Fruit fly (Drosophila melanogaster) whole organism, embryonic: Measurements from ENCODE around the gene Ttc26.

Source experiments
- Aef1 ChIP-seq: fragments of 200-800 bp; sonication (Bioruptor generic); IDR thresholded peaks from 3 replicates; pipeline ENCODE4 v1.3.6; 2022; ENCODE audit warnings: missing biosample characterization, missing genetic modification characterization
- CG10431 ChIP-seq: fragments of 200-800 bp; sonication (Bioruptor generic); optimal IDR thresholded peaks from 3 replicates; lab custom pipeline; 2018; ENCODE audit warnings: missing biosample characterization, mild to moderate bottlenecking, missing genetic modification characterization
- CG10979 ChIP-seq: fragments of 200-800 bp; sonication (Bioruptor generic); optimal IDR thresholded peaks from 2 replicates; lab custom pipeline; 2018; ENCODE audit warnings: missing biosample characterization, mild to moderate bottlenecking, missing genetic modification characterization, moderate library complexity
- CG12071 ChIP-seq: fragments of 200-800 bp; sonication (Bioruptor generic); optimal IDR thresholded peaks from 3 replicates; lab custom pipeline; 2018; ENCODE audit warnings: missing biosample characterization, mild to moderate bottlenecking, missing genetic modification characterization
- CG12299 ChIP-seq: fragments of 200-800 bp; sonication (Bioruptor generic); optimal IDR thresholded peaks from 2 replicates; lab custom pipeline; 2018; ENCODE audit warnings: missing biosample characterization, mild to moderate bottlenecking, missing genetic modification characterization
- CG14441 ChIP-seq: fragments of 200-800 bp; sonication (Bioruptor generic); IDR thresholded peaks from 2 replicates; pipeline ENCODE4 v1.3.6; 2022; ENCODE audit warnings: missing biosample characterization, missing genetic modification characterization
- CG15269 ChIP-seq: fragments of 200-800 bp; sonication (Bioruptor generic); optimal IDR thresholded peaks from 2 replicates; lab custom pipeline; 2018; ENCODE audit warnings: missing biosample characterization, mild to moderate bottlenecking, missing genetic modification characterization, moderate library complexity
- CG17328 ChIP-seq: fragments of 200-800 bp; sonication (Bioruptor generic); IDR thresholded peaks from 2 replicates; pipeline ENCODE4 v1.3.6; 2022; ENCODE audit warnings: missing biosample characterization, missing genetic modification characterization
- CG17361 ChIP-seq: fragments of 200-800 bp; sonication (Bioruptor generic); IDR thresholded peaks from 3 replicates; pipeline ENCODE4 v1.3.6; 2022; ENCODE audit warnings: missing biosample characterization, missing genetic modification characterization
- CG2712 ChIP-seq: fragments of 200-800 bp; optimal IDR thresholded peaks from 3 replicates; lab custom pipeline; 2019; ENCODE audit warnings: missing biosample characterization, mild to moderate bottlenecking, missing genetic modification characterization, moderate library complexity
- CG30431 ChIP-seq: fragments of 200-800 bp; sonication (Bioruptor generic); optimal IDR thresholded peaks from 2 replicates; lab custom pipeline; 2017; ENCODE audit warnings: missing biosample characterization, missing genetic modification characterization
- CG31441 ChIP-seq: fragments of 200-800 bp; sonication (Bioruptor generic); IDR thresholded peaks from 2 replicates; pipeline ENCODE4 v1.3.6; 2022; ENCODE audit warnings: missing biosample characterization, missing genetic modification characterization
- CG4404 ChIP-seq: fragments of 200-800 bp; sonication (Bioruptor generic); IDR thresholded peaks from 2 replicates; pipeline ENCODE4 v1.3.6; 2022; ENCODE audit warnings: missing biosample characterization, missing genetic modification characterization
- CG4424 ChIP-seq: fragments of 200-800 bp; sonication (Bioruptor generic); optimal IDR thresholded peaks from 3 replicates; lab custom pipeline; 2016; ENCODE audit warnings: missing biosample characterization, missing genetic modification characterization
- CG7357 ChIP-seq: fragments of 200-800 bp; sonication (Bioruptor generic); IDR thresholded peaks from 3 replicates; pipeline ENCODE4 v1.3.6; 2022; ENCODE audit warnings: missing biosample characterization, missing genetic modification characterization
- CrebB ChIP-seq: fragments of 200-800 bp; sonication (Bioruptor generic); optimal IDR thresholded peaks from 3 replicates; lab custom pipeline; 2018; ENCODE audit warnings: missing biosample characterization, mild to moderate bottlenecking, missing genetic modification characterization
- D19B ChIP-seq: fragments of 200-800 bp; sonication (Bioruptor generic); optimal IDR thresholded peaks from 2 replicates; lab custom pipeline; 2017; ENCODE audit warnings: missing biosample characterization, mild to moderate bottlenecking, missing genetic modification characterization
- E2f1 ChIP-seq: fragments of 200-800 bp; sonication (Bioruptor generic); IDR thresholded peaks from 2 replicates; pipeline ENCODE4 v1.3.6; 2022; ENCODE audit warnings: missing biosample characterization, missing genetic modification characterization
- GATAe ChIP-seq: fragments of 200-800 bp; sonication (Bioruptor generic); conservative IDR thresholded peaks from 2 replicates; pipeline ENCODE4 v1.3.6; 2022; ENCODE audit warnings: missing biosample characterization, missing genetic modification characterization
- Hmr ChIP-seq: fragments of 200-800 bp; sonication (Bioruptor generic); optimal IDR thresholded peaks from 3 replicates; lab custom pipeline; 2017; ENCODE audit warnings: mild to moderate bottlenecking, missing biosample characterization, missing genetic modification reagents, missing genetic modification characterization
- Hr39 ChIP-seq: fragments of >200 bp; optimal IDR thresholded peaks from 2 replicates; lab custom pipeline; 2017
- Hr51 ChIP-seq, 2 experiments: fragments of 200-800 bp; sonication (Bioruptor generic); optimal IDR thresholded peaks; 2 replicates in 1 of 2; 3 replicates in 1 of 2; lab custom pipeline; 2016 to 2018; ENCODE audit warnings: missing biosample characterization in 2 of 2, missing genetic modification characterization in 2 of 2, mild to moderate bottlenecking in 1 of 2, moderate library complexity in 1 of 2
- Lim3 ChIP-seq: fragments of 200-800 bp; sonication (Bioruptor generic); IDR thresholded peaks from 2 replicates; pipeline ENCODE4 v1.3.6; 2022; ENCODE audit warnings: missing biosample characterization, missing genetic modification characterization
- MBD-R2 ChIP-seq: fragments of 200-800 bp; sonication (Bioruptor generic); IDR thresholded peaks from 2 replicates; pipeline ENCODE4 v1.3.6; 2022; ENCODE audit warnings: missing biosample characterization, missing genetic modification characterization
- Mad ChIP-seq: fragments of 200-800 bp; sonication (Bioruptor generic); optimal IDR thresholded peaks from 2 replicates; lab custom pipeline; 2016; ENCODE audit warnings: missing biosample characterization, missing genetic modification characterization
- Mrtf ChIP-seq: fragments of 200-800 bp; sonication (Bioruptor generic); IDR thresholded peaks from 3 replicates; pipeline ENCODE4 v1.3.6; 2022; ENCODE audit warnings: missing biosample characterization, missing genetic modification characterization
- Oaz ChIP-seq: fragments of 200-800 bp; sonication (Bioruptor generic); IDR thresholded peaks from 2 replicates; pipeline ENCODE4 v1.3.6; 2022; ENCODE audit warnings: missing biosample characterization, missing genetic modification characterization
- Pdp1 ChIP-seq, 2 experiments: fragments of 200-800 bp; sonication (Bioruptor generic); optimal IDR thresholded peaks; 3 replicates each; lab custom pipeline; 2016; ENCODE audit warnings: missing biosample characterization in 2 of 2, missing genetic modification characterization in 2 of 2, mild to moderate bottlenecking in 1 of 2, moderate library complexity in 1 of 2
- Sox100B ChIP-seq: fragments of 200-800 bp; sonication (Bioruptor generic); optimal IDR thresholded peaks from 3 replicates; lab custom pipeline; 2018; ENCODE audit warnings: missing biosample characterization, mild to moderate bottlenecking, missing genetic modification characterization
- Tbp ChIP-seq: fragments of >200 bp; optimal IDR thresholded peaks from 2 replicates; lab custom pipeline; 2018; ENCODE audit warnings: missing biosample characterization, missing genetic modification characterization
- Xrp1 ChIP-seq: fragments of 200-800 bp; sonication (Bioruptor generic); IDR thresholded peaks from 2 replicates; pipeline ENCODE4 v1.3.6; 2022; ENCODE audit warnings: missing biosample characterization, missing genetic modification characterization
- ase ChIP-seq: fragments of 200-800 bp; sonication (Bioruptor generic); IDR thresholded peaks from 3 replicates; pipeline ENCODE4 v1.3.6; 2022; ENCODE audit warnings: missing biosample characterization, missing genetic modification characterization
- caup ChIP-seq: fragments of 200-800 bp; sonication (Bioruptor generic); optimal IDR thresholded peaks from 3 replicates; lab custom pipeline; 2017; ENCODE audit warnings: missing biosample characterization, mild to moderate bottlenecking, missing genetic modification characterization, moderate library complexity; ENCODE audit not compliant: severe bottlenecking
- cwo ChIP-seq: fragments of 200-800 bp; sonication (Bioruptor generic); optimal IDR thresholded peaks from 3 replicates; lab custom pipeline; 2017; ENCODE audit warnings: missing biosample characterization, missing genetic modification characterization, mild to moderate bottlenecking, moderate library complexity, missing genetic modification reagents
- grau ChIP-seq: fragments of 200-800 bp; optimal IDR thresholded peaks from 3 replicates; lab custom pipeline; 2019; ENCODE audit warnings: missing biosample characterization, mild to moderate bottlenecking, missing genetic modification characterization, moderate library complexity
- gsb ChIP-seq: fragments of 200-800 bp; sonication (Bioruptor generic); IDR thresholded peaks from 2 replicates; pipeline ENCODE4 v1.3.6; 2022; ENCODE audit warnings: missing biosample characterization, missing genetic modification characterization
- hb ChIP-seq: fragments of 200-800 bp; sonication (Bioruptor generic); IDR thresholded peaks from 3 replicates; pipeline ENCODE4 v1.3.6; 2022; ENCODE audit warnings: missing biosample characterization, missing genetic modification characterization; ENCODE audit not compliant: partially characterized antibody
- kah ChIP-seq: fragments of 200-800 bp; sonication (Bioruptor generic); optimal IDR thresholded peaks from 2 replicates; lab custom pipeline; 2018; ENCODE audit warnings: missing biosample characterization, mild to moderate bottlenecking, missing genetic modification characterization
- nau ChIP-seq: fragments of 200-800 bp; sonication (Bioruptor generic); optimal IDR thresholded peaks from 3 replicates; lab custom pipeline; 2017; ENCODE audit warnings: missing biosample characterization, mild to moderate bottlenecking, missing genetic modification characterization, missing genetic modification reagents
- nerfin-1 ChIP-seq: fragments of 200-800 bp; sonication (Bioruptor generic); optimal IDR thresholded peaks from 3 replicates; lab custom pipeline; 2019; ENCODE audit warnings: missing biosample characterization, mild to moderate bottlenecking, missing genetic modification characterization, moderate library complexity
- oc ChIP-seq: fragments of 200-800 bp; sonication (Bioruptor generic); optimal IDR thresholded peaks from 2 replicates; lab custom pipeline; 2018; ENCODE audit warnings: missing biosample characterization, mild to moderate bottlenecking, missing genetic modification characterization, moderate library complexity
- slou ChIP-seq: fragments of 200-800 bp; sonication (Bioruptor generic); optimal IDR thresholded peaks from 3 replicates; lab custom pipeline; 2016; ENCODE audit warnings: missing biosample characterization, missing genetic modification characterization
- slp2 ChIP-seq: fragments of 200-800 bp; sonication (Bioruptor generic); optimal IDR thresholded peaks from 2 replicates; lab custom pipeline; 2016; ENCODE audit warnings: missing biosample characterization, missing genetic modification characterization
- sqz ChIP-seq: fragments of 200-800 bp; sonication (Bioruptor generic); optimal IDR thresholded peaks from 3 replicates; lab custom pipeline; 2018; ENCODE audit warnings: missing biosample characterization, mild to moderate bottlenecking, missing genetic modification characterization
- ssp ChIP-seq: fragments of 200-800 bp; sonication (Bioruptor generic); IDR thresholded peaks from 2 replicates; pipeline ENCODE4 v1.3.6; 2022; ENCODE audit warnings: missing biosample characterization, missing genetic modification characterization
- trem ChIP-seq: fragments of 200-800 bp; optimal IDR thresholded peaks from 3 replicates; lab custom pipeline; 2019; ENCODE audit warnings: missing biosample characterization, mild to moderate bottlenecking, missing genetic modification characterization, moderate library complexity
- twi ChIP-seq: fragments of 200-800 bp; optimal IDR thresholded peaks from 2 replicates; lab custom pipeline; 2019; ENCODE audit warnings: missing biosample characterization, mild to moderate bottlenecking, missing genetic modification characterization, moderate library complexity
- unc-4 ChIP-seq: fragments of 200-800 bp; sonication (Bioruptor generic); IDR thresholded peaks from 2 replicates; pipeline ENCODE4 v1.3.6; 2022; ENCODE audit warnings: missing biosample characterization, missing genetic modification characterization; ENCODE audit not compliant: partially characterized antibody
- vfl ChIP-seq: fragments of 200-800 bp; sonication (Bioruptor generic); optimal IDR thresholded peaks from 2 replicates; lab custom pipeline; 2016; ENCODE audit warnings: missing biosample characterization, missing genetic modification characterization
- zf30C ChIP-seq: fragments of 200-800 bp; sonication (Bioruptor generic); optimal IDR thresholded peaks from 3 replicates; lab custom pipeline; 2018; ENCODE audit warnings: missing biosample characterization, mild to moderate bottlenecking, missing genetic modification characterization
- zfh1 ChIP-seq: fragments of 200-800 bp; sonication (Bioruptor generic); IDR thresholded peaks from 3 replicates; pipeline ENCODE4 v1.3.6; 2022; ENCODE audit warnings: missing biosample characterization, missing genetic modification characterization

Gene Ttc26

DNA sequence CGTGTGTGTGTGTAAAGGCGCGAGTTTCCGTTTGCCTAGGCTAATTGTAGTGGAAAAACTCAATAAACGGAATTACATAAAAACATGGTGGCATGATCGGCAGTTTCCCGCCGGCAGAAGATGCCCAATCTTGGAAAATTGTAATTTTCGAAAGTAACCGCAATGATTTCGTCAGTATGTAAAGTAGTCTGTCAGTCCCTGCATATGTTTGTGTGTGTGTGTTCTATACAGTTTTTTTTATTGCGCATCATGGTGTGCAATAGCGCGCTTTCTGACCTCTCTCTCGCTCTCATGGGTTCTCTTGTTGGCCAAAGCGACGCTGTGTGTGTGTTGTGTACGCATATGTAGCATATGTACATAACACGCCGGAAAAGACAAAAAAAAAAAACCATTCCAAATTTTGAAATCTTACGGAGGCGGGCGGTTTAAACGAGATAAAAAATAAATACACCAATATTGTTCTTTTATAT lies 20.1 kb downstream of the Ttc26 start (continued):
- peak; percentile 9 for TF ChIP-seq CG2712 (tag; lab: Kevin White, UChicago)
- 0 out of 3 replicates have a peak, but pooled peaks have one; percentile 32 for TF ChIP-seq zfh1 (GFP tag; lab: Robert Waterston, UW)
- peak; percentile 7 for TF ChIP-seq CG10979 (tag; lab: Kevin White, UChicago)
- no peak for TF ChIP-seq cwo (GFP tag; lab: Kevin White, UChicago)
- TF ChIP-seq Hr51 (GFP tag; optimal IDR thresholded peaks at IDR 0.05; lab: Kevin White, UChicago): no peak
- TF ChIP-seq CG7357 (GFP tag; lab: Robert Waterston, UW): no peak
- peak in 1 of 2 experiments; percentile 92 for TF ChIP-seq Pdp1 (GFP tag; optimal IDR thresholded peaks at IDR 0.05; lab: Kevin White, UChicago)
- peak; percentile 63; the same call in 1 of the 2 replicates for TF ChIP-seq E2f1
- peak; percentile 49 for TF ChIP-seq CG15269 (tag; lab: Kevin White, UChicago)
- TF ChIP-seq D19B (GFP tag; lab: Kevin White, UChicago): no peak
- TF ChIP-seq CG14441 (GFP tag; lab: Robert Waterston, UW): peak; percentile 26; the same call in 1 of the 2 replicates
- TF ChIP-seq unc-4 (GFP tag; lab: Robert Waterston, UW): no peak
- no peak for TF ChIP-seq Sox100B (GFP tag; lab: Kevin White, UChicago)
- no peak for TF ChIP-seq Hr39 (lab: Kevin White, UChicago)
- TF ChIP-seq CG12071 (GFP tag; lab: Kevin White, UChicago): peak; percentile 39
- TF ChIP-seq ase (GFP tag; lab: Robert Waterston, UW): no peak
- TF ChIP-seq slou: no peak
- TF ChIP-seq sqz (GFP tag; lab: Kevin White, UChicago): peak; percentile 100
- TF ChIP-seq Lim3 (GFP tag; lab: Robert Waterston, UW): no peak
- TF ChIP-seq trem (tag; lab: Kevin White, UChicago): peak; percentile 5
- TF ChIP-seq ssp (GFP tag; lab: Robert Waterston, UW): no peak
- TF ChIP-seq GATAe (GFP tag; lab: Robert Waterston, UW): no peak
- peak; percentile 45; the same call in 1 of the 3 replicates for TF ChIP-seq Aef1 (GFP tag; lab: Robert Waterston, UW)
- TF ChIP-seq Hmr: peak; percentile 46
- TF ChIP-seq Oaz (GFP tag; lab: Robert Waterston, UW): no peak; the same call in 1 of the 2 replicates
- peak; percentile 21 for TF ChIP-seq CG4424 (GFP tag; lab: Kevin White, UChicago)
- TF ChIP-seq kah (GFP tag; lab: Kevin White, UChicago): peak; percentile 37
- peak; percentile 20 for TF ChIP-seq CG12299
- TF ChIP-seq zf30C: peak; percentile 24
- peak; percentile 12 for TF ChIP-seq Mad (GFP tag; lab: Kevin White, UChicago)
- no peak for TF ChIP-seq hb (GFP tag; lab: Robert Waterston, UW)
- TF ChIP-seq MBD-R2 (GFP tag; lab: Robert Waterston, UW): peak; percentile 34; the same call in 1 of the 2 replicates
- no peak for TF ChIP-seq CG17328 (GFP tag; lab: Robert Waterston, UW)
- TF ChIP-seq CG31441 (GFP tag; lab: Robert Waterston, UW): no peak
- peak; percentile 4 for TF ChIP-seq vfl (GFP tag; lab: Kevin White, UChicago)
- no peak for TF ChIP-seq gsb (GFP tag; lab: Robert Waterston, UW)
- no peak for TF ChIP-seq Mrtf (GFP tag; lab: Robert Waterston, UW)
- TF ChIP-seq CG30431: no peak
- no peak for TF ChIP-seq CG4404 (GFP tag; lab: Robert Waterston, UW)
- no peak for TF ChIP-seq CrebB (tag; lab: Kevin White, UChicago)
- peak; percentile 65 for TF ChIP-seq CG10431
- TF ChIP-seq twi (tag; lab: Kevin White, UChicago): peak; percentile 77
- no peak for TF ChIP-seq oc (tag; lab: Kevin White, UChicago)
- TF ChIP-seq caup (GFP tag; lab: Kevin White, UChicago): peak; percentile 45
- no peak for TF ChIP-seq Tbp
- TF ChIP-seq nau: peak; percentile 1
- no peak; the same call in 2 of the 3 replicates for TF ChIP-seq CG17361 (GFP tag; lab: Robert Waterston, UW)
- TF ChIP-seq nerfin-1 (tag; lab: Kevin White, UChicago): peak; percentile 62
- TF ChIP-seq grau (tag; lab: Kevin White, UChicago): peak; percentile 16
- peak; percentile 52; the same call in 1 of the 2 replicates for TF ChIP-seq Xrp1 (GFP tag; lab: Robert Waterston, UW)
- peak; percentile 12 for TF ChIP-seq slp2 (GFP tag; lab: Kevin White, UChicago)
